Fruit fly (Drosophila melanogaster): Measurements from ENCODE around the gene Nab2.
A peak's percentile ranks its signal among the peaks of the same experiment; 100 is the strongest.

Gene Nab2

dm6 chr3R:24267580-24268202, 50.5 kb downstream of the Nab2 start:
- TF ChIP-seq CG17801 (GFP tag; optimal IDR thresholded peaks at IDR 0.05; ENCODE audit: partially characterized antibody), result peak; percentile 42

- no peak for TF ChIP-seq CG17801 (GFP tag; optimal IDR thresholded peaks at IDR 0.05; ENCODE audit: partially characterized antibody)
Observed at dm6 chr3R:24266786-24267579, 51.2 kb downstream of the Nab2 start.
